1 worm cellular context compared by ENCODE assay signal in the genomic region with DNA sequence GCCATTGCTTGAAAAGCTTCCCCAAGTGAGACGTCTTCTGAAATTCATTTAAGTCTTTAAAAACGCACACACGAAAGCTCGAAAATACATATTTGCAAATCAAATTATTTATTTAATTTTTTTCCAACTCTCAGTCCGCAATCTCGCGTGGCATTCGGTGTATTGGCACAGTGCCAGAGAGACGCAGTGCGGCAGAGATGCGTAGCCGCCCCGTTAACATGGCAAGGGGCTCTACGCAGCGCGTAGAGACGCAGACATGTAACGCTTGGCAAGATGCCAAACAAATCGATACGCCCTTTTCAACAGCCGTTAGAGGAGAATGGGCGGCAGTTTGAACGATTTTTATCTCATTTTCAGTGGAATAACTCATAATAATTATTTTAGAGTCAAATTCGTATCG.
TF ChIP-seq lines count a peak whose summit lies in the region.

drr-2 (minus strand) TSS at position 37 of the 400 bp plus-strand sequence.
set-16 (plus strand) TSS at position 383 of the 400 bp plus-strand sequence.

TF ChIP-seq in whole organism, L4 larva, 104 proteins besides CTCF, POLR2A, EP300 and RAD21 (continued from another document):
- TF ChIP-seq pha-4 (GFP tag; IDR thresholded peaks at IDR 0.05; lab: Robert Waterston, UW) (peak; percentile 99), pha-4 (tag; optimal IDR thresholded peaks at IDR 0.05; lab: Kevin White, UChicago) (no peak), daf-16 (GFP tag; optimal IDR thresholded peaks at IDR 0.05; lab: Kevin White, UChicago) (peak; percentile 87 to 97), daf-16 (tag; optimal IDR thresholded peaks at IDR 0.05; lab: Kevin White, UChicago) (peak; percentile 82), mes-2 (tag; optimal IDR thresholded peaks at IDR 0.05; lab: Kevin White, UChicago; ENCODE audit: poor library complexity, severe bottlenecking) (peak; percentile 96), zfp-2 (tag; optimal IDR thresholded peaks at IDR 0.05; lab: Kevin White, UChicago) (peak; percentile 94), F37D6.2 (tag; optimal IDR thresholded peaks at IDR 0.05; lab: Kevin White, UChicago) (peak; percentile 96), ceh-28 (tag; optimal IDR thresholded peaks at IDR 0.05; lab: Kevin White, UChicago) (peak; percentile 81), nhr-25 (tag; optimal IDR thresholded peaks at IDR 0.05; lab: Kevin White, UChicago; ENCODE audit: borderline replicate concordance, insufficient read depth) (peak; percentile 98), php-3 (GFP tag; IDR thresholded peaks at IDR 0.05; lab: Robert Waterston, UW) (peak; percentile 93), F26F4.8 (GFP tag; conservative IDR thresholded peaks at IDR 0.05; lab: Robert Waterston, UW) (no peak), F49E8.2 (tag; optimal IDR thresholded peaks at IDR 0.05; lab: Kevin White, UChicago; ENCODE audit: borderline replicate concordance) (peak; percentile 98), hmg-1.1 (GFP tag; IDR thresholded peaks at IDR 0.05; lab: Robert Waterston, UW) (peak; percentile 99), nhr-48 (tag; optimal IDR thresholded peaks at IDR 0.05; lab: Kevin White, UChicago) (peak; percentile 96), ZK337.2 (GFP tag; IDR thresholded peaks at IDR 0.05; lab: Robert Waterston, UW) (0 out of 2 replicates have a peak, but pooled peaks have one; percentile 51), lin-13 (GFP tag; optimal IDR thresholded peaks at IDR 0.05; lab: Kevin White, UChicago) (peak; percentile 99), rbr-2 (tag; optimal IDR thresholded peaks at IDR 0.05; lab: Kevin White, UChicago) (peak; percentile 98), nhr-28 (tag; optimal IDR thresholded peaks at IDR 0.05; lab: Kevin White, UChicago) (peak; percentile 97), T26A8.4 (GFP tag; IDR thresholded peaks at IDR 0.05; lab: Robert Waterston, UW) (peak; percentile 99), daf-12 (tag; optimal IDR thresholded peaks at IDR 0.05; lab: Kevin White, UChicago) (no peak), lin-29 (GFP tag; IDR thresholded peaks at IDR 0.05; lab: Robert Waterston, UW) (peak; percentile 98), vab-7 (GFP tag; IDR thresholded peaks at IDR 0.05; lab: Robert Waterston, UW) (peak; percentile 80), fkh-10 (GFP tag; optimal IDR thresholded peaks at IDR 0.05; lab: Kevin White, UChicago) (peak; percentile 92), nhr-111 (GFP tag; optimal IDR thresholded peaks at IDR 0.05; lab: Kevin White, UChicago) (no peak), zag-1 (tag; optimal IDR thresholded peaks at IDR 0.05; lab: Kevin White, UChicago) (peak; percentile 69), unc-62 (GFP tag; optimal IDR thresholded peaks at IDR 0.05 in 1 of 2; lab: Kevin White, UChicago) (peak in 1 of 2 experiments; percentile 98), unc-62 (tag; optimal IDR thresholded peaks at IDR 0.05; lab: Kevin White, UChicago) (no peak), lin-15B (tag; optimal IDR thresholded peaks at IDR 0.05; lab: Kevin White, UChicago) (peak; percentile 95), zip-11 (GFP tag; IDR thresholded peaks at IDR 0.05; lab: Robert Waterston, UW) (0 out of 2 replicates have a peak, but pooled peaks have one; percentile 41), lim-7 (GFP tag; IDR thresholded peaks at IDR 0.05; lab: Robert Waterston, UW) (peak; percentile 61; the same call in 1 of the 2 replicates), F44E2.7 (GFP tag; IDR thresholded peaks at IDR 0.05; lab: Robert Waterston, UW) (peak; percentile 96), hlh-30 (tag; optimal IDR thresholded peaks at IDR 0.05; lab: Kevin White, UChicago; ENCODE audit: insufficient read depth) (peak; percentile 92), ceh-82 (tag; optimal IDR thresholded peaks at IDR 0.05; lab: Kevin White, UChicago) (no peak), nhr-237 (tag; optimal IDR thresholded peaks at IDR 0.05; lab: Kevin White, UChicago) (peak; percentile 67), nhr-6 (tag; optimal IDR thresholded peaks at IDR 0.05; lab: Kevin White, UChicago) (peak; percentile 99), unc-130 (GFP tag; optimal IDR thresholded peaks at IDR 0.05; lab: Kevin White, UChicago) (peak; percentile 98), jun-1 (tag; optimal IDR thresholded peaks at IDR 0.05; lab: Kevin White, UChicago) (peak; percentile 96), Y5F2A.4 (GFP tag; optimal IDR thresholded peaks at IDR 0.05; lab: Kevin White, UChicago) (peak; percentile 86), unc-39 (tag; optimal IDR thresholded peaks at IDR 0.05; lab: Kevin White, UChicago) (no peak), zfp-3 (GFP tag; conservative IDR thresholded peaks at IDR 0.05; lab: Robert Waterston, UW) (peak; percentile 99), pqm-1 (tag; optimal IDR thresholded peaks at IDR 0.05; lab: Kevin White, UChicago) (no peak), egl-43 (GFP tag; IDR thresholded peaks at IDR 0.05; lab: Robert Waterston, UW) (peak; percentile 97), ztf-11 (tag; optimal IDR thresholded peaks at IDR 0.05; lab: Kevin White, UChicago) (peak; percentile 20), zip-2 (tag; optimal IDR thresholded peaks at IDR 0.05; lab: Kevin White, UChicago) (peak; percentile 83), nhr-102 (tag; optimal IDR thresholded peaks at IDR 0.05; lab: Kevin White, UChicago) (peak; percentile 99), set-16 (GFP tag; IDR thresholded peaks at IDR 0.05; lab: Robert Waterston, UW) (peak; percentile 85), ceh-44 (GFP tag; IDR thresholded peaks at IDR 0.05; lab: Robert Waterston, UW) (0 out of 2 replicates have a peak, but pooled peaks have one; percentile 41), aha-1 (tag; lab: Kevin White, UChicago) (peak; percentile 100), mdt-29 (GFP tag; IDR thresholded peaks at IDR 0.05; lab: Robert Waterston, UW) (peak; percentile 98), nhr-41 (GFP tag; IDR thresholded peaks at IDR 0.05; lab: Robert Waterston, UW) (peak; percentile 81), aly-2 (tag; optimal IDR thresholded peaks at IDR 0.05; lab: Kevin White, UChicago) (no peak), attf-4 (tag; optimal IDR thresholded peaks at IDR 0.05; lab: Kevin White, UChicago) (no peak), nhr-42 (GFP tag; IDR thresholded peaks at IDR 0.05; lab: Robert Waterston, UW) (peak; percentile 98)
